Worm (Caenorhabditis elegans) whole organism, L1 larva: Measurements from ENCODE around the gene elo-3.

Source experiments
- C04F5.9 ChIP-seq: sonication (generic microtip); optimal IDR thresholded peaks from 2 replicates; lab custom pipeline; 2016; ENCODE audit warnings: missing genetic modification characterization, missing compliant biosample characterization
- C16A3.4 ChIP-seq: fragments of 150-350 bp; optimal IDR thresholded peaks from 2 replicates; lab custom pipeline; 2014; ENCODE audit warnings: missing biosample characterization, missing genetic modification characterization
- C34B4.2 ChIP-seq: sonication (generic microtip); optimal IDR thresholded peaks from 2 replicates; lab custom pipeline; 2017; ENCODE audit warnings: mild to moderate bottlenecking, missing genetic modification characterization, missing compliant biosample characterization
- F16B12.6 ChIP-seq: fragments of 150-350 bp; optimal IDR thresholded peaks from 2 replicates; lab custom pipeline; 2014; ENCODE audit warnings: missing biosample characterization, missing genetic modification characterization
- Y116A8C.19 ChIP-seq: sonication (generic microtip); optimal IDR thresholded peaks from 2 replicates; lab custom pipeline; 2016; ENCODE audit warnings: missing compliant biosample characterization, missing genetic modification characterization, borderline replicate concordance
- ama-1 ChIP-seq: fragments of 150-350 bp; optimal IDR thresholded peaks from 2 replicates; lab custom pipeline; 2014
- blmp-1 ChIP-seq: fragments of 150-350 bp; optimal IDR thresholded peaks from 2 replicates; lab custom pipeline; 2014; ENCODE audit warnings: missing biosample characterization, missing genetic modification characterization
- ceh-63 ChIP-seq: fragments of 200-800 bp; sonication (Bioruptor generic); optimal IDR thresholded peaks from 2 replicates; lab custom pipeline; 2018; ENCODE audit warnings: mild to moderate bottlenecking, missing genetic modification characterization, missing compliant biosample characterization
- ceh-82 ChIP-seq, 3 experiments: fragments of 150-350 bp in 1 of 3; sonication (generic microtip) in 2 of 3; optimal IDR thresholded peaks; 2 replicates each; lab custom pipeline; 2014 to 2017; ENCODE audit warnings: missing biosample characterization in 3 of 3, missing genetic modification characterization in 3 of 3
- ceh-90 ChIP-seq: sonication (generic microtip); optimal IDR thresholded peaks from 2 replicates; lab custom pipeline; 2016; ENCODE audit warnings: missing genetic modification characterization, missing compliant biosample characterization
- ces-1 ChIP-seq: fragments of 150-350 bp; optimal IDR thresholded peaks from 2 replicates; lab custom pipeline; 2014; ENCODE audit warnings: missing biosample characterization, missing genetic modification reagents, missing genetic modification characterization
- dpl-1 ChIP-seq, 3 experiments: fragments of 150-350 bp in 2 of 3; sonication (generic microtip) in 1 of 3; optimal IDR thresholded peaks; 2 replicates each; lab custom pipeline; 2014 to 2017; ENCODE audit warnings: missing biosample characterization in 3 of 3, missing genetic modification characterization in 3 of 3, missing genetic modification reagents in 3 of 3
- efl-1 ChIP-seq, 4 experiments: fragments of 150-350 bp; optimal IDR thresholded peaks in 3 of 4; peaks in 1 of 4; 1 replicate in 1 of 4; 2 replicates in 3 of 4; lab custom pipeline; 2014; ENCODE audit warnings: missing biosample characterization in 2 of 4, missing genetic modification characterization in 2 of 4, missing genetic modification reagents in 2 of 4
- efl-3 ChIP-seq: fragments of 200-800 bp; sonication (Bioruptor generic); optimal IDR thresholded peaks from 2 replicates; lab custom pipeline; 2018; ENCODE audit warnings: mild to moderate bottlenecking, missing genetic modification characterization, missing compliant biosample characterization
- egl-13 ChIP-seq: sonication (generic microtip); optimal IDR thresholded peaks from 2 replicates; lab custom pipeline; 2016; ENCODE audit warnings: missing genotype, missing genetic modification reagents, missing genetic modification characterization, missing compliant biosample characterization
- fkh-10 ChIP-seq: sonication (generic microtip); optimal IDR thresholded peaks from 2 replicates; lab custom pipeline; 2017; ENCODE audit warnings: missing biosample characterization, missing genetic modification reagents, missing genetic modification characterization
- fkh-4 ChIP-seq: sonication (generic microtip); optimal IDR thresholded peaks from 2 replicates; lab custom pipeline; 2016; ENCODE audit warnings: missing compliant biosample characterization, missing genetic modification characterization, borderline replicate concordance
- fkh-8 ChIP-seq: sonication (generic microtip); optimal IDR thresholded peaks from 2 replicates; lab custom pipeline; 2016; ENCODE audit warnings: mild to moderate bottlenecking, missing genetic modification characterization, missing compliant biosample characterization
- hlh-17 ChIP-seq: fragments of 200-800 bp; sonication (Bioruptor generic); optimal IDR thresholded peaks from 2 replicates; lab custom pipeline; 2018; ENCODE audit warnings: missing genetic modification characterization, mild to moderate bottlenecking, missing compliant biosample characterization, moderate library complexity, borderline replicate concordance
- lin-13 ChIP-seq: fragments of 150-350 bp; optimal IDR thresholded peaks from 2 replicates; lab custom pipeline; 2014; ENCODE audit warnings: missing biosample characterization, missing genetic modification reagents, missing genetic modification characterization
- lin-35 ChIP-seq, 2 experiments: fragments of 150-350 bp; optimal IDR thresholded peaks; 2 replicates each; lab custom pipeline; 2014; ENCODE audit warnings: missing biosample characterization in 2 of 2, missing genetic modification characterization in 2 of 2, missing genetic modification reagents in 2 of 2
- lin-39 ChIP-seq: fragments of 150-350 bp; optimal IDR thresholded peaks from 2 replicates; lab custom pipeline; 2014; ENCODE audit warnings: missing biosample characterization, missing genetic modification reagents, missing genetic modification characterization
- lsy-2 ChIP-seq, 2 experiments: fragments of 150-350 bp; optimal IDR thresholded peaks; 2 replicates each; lab custom pipeline; 2014; ENCODE audit warnings: missing biosample characterization in 2 of 2, missing genetic modification characterization in 2 of 2
- mab-9 ChIP-seq: fragments of 200-800 bp; sonication (Bioruptor generic); IDR thresholded peaks from 2 replicates; pipeline ENCODE4 v1.3.6; 2022; ENCODE audit warnings: missing genetic modification reagents, missing genetic modification characterization, missing compliant biosample characterization
- mdl-1 ChIP-seq, 2 experiments: fragments of 150-350 bp; optimal IDR thresholded peaks; 2 replicates each; lab custom pipeline; 2014 to 2017; ENCODE audit warnings: missing biosample characterization in 2 of 2, missing genetic modification characterization in 2 of 2, inconsistent platforms in 1 of 2
- mef-2 ChIP-seq: fragments of 150-350 bp; optimal IDR thresholded peaks from 2 replicates; lab custom pipeline; 2014; ENCODE audit warnings: missing biosample characterization, missing genetic modification characterization
- nhr-19 ChIP-seq: fragments of 200-800 bp; sonication (Bioruptor generic); conservative IDR thresholded peaks from 2 replicates; pipeline ENCODE4 v1.3.6; 2022; ENCODE audit warnings: missing genetic modification characterization, missing compliant biosample characterization
- nhr-47 ChIP-seq: sonication (generic microtip); optimal IDR thresholded peaks from 2 replicates; lab custom pipeline; 2016; ENCODE audit warnings: mild to moderate bottlenecking, missing genetic modification characterization, moderate library complexity, missing compliant biosample characterization
- nhr-71 ChIP-seq: sonication (generic microtip); optimal IDR thresholded peaks from 2 replicates; lab custom pipeline; 2016; ENCODE audit warnings: mild to moderate bottlenecking, missing genetic modification characterization, moderate library complexity, missing compliant biosample characterization
- nhr-77 ChIP-seq: fragments of 150-350 bp; optimal IDR thresholded peaks from 2 replicates; lab custom pipeline; 2014; ENCODE audit warnings: missing biosample characterization, missing genetic modification characterization
- nhr-84 ChIP-seq: sonication (generic microtip); optimal IDR thresholded peaks from 2 replicates; lab custom pipeline; 2017; ENCODE audit warnings: missing biosample characterization, missing genetic modification characterization
- skn-1 ChIP-seq: fragments of 150-350 bp; optimal IDR thresholded peaks from 2 replicates; lab custom pipeline; 2014; ENCODE audit warnings: missing biosample characterization, missing genetic modification characterization
- sox-4 ChIP-seq: sonication (generic microtip); optimal IDR thresholded peaks from 2 replicates; lab custom pipeline; 2016; ENCODE audit warnings: missing genetic modification characterization, missing compliant biosample characterization
- sptf-1 ChIP-seq: fragments of 150-350 bp; optimal IDR thresholded peaks from 2 replicates; lab custom pipeline; 2014; ENCODE audit warnings: missing biosample characterization, missing genetic modification characterization
- unc-62 ChIP-seq: fragments of 150-350 bp; optimal IDR thresholded peaks from 2 replicates; lab custom pipeline; 2014; ENCODE audit warnings: missing biosample characterization, missing genetic modification reagents, missing genetic modification characterization
- unc-86 ChIP-seq: sonication (generic microtip); optimal IDR thresholded peaks from 2 replicates; lab custom pipeline; 2016; ENCODE audit warnings: missing genetic modification characterization, missing compliant biosample characterization
- unc-98 ChIP-seq: fragments of 200-800 bp; sonication (Bioruptor generic); IDR thresholded peaks from 2 replicates; pipeline ENCODE4 v1.3.6; 2022; ENCODE audit warnings: missing genetic modification characterization, missing compliant biosample characterization
- zag-1 ChIP-seq: fragments of 150-350 bp; optimal IDR thresholded peaks from 2 replicates; lab custom pipeline; 2014; ENCODE audit warnings: missing biosample characterization, missing genetic modification characterization
- ztf-4 ChIP-seq: fragments of 150-350 bp; optimal IDR thresholded peaks from 2 replicates; lab custom pipeline; 2014; ENCODE audit warnings: missing biosample characterization, missing genetic modification characterization

The elo-3 gene

ce11 chrIV:7205969-7206368 lies 31.5 kb upstream of the elo-3 start, which contains the start of gene kcc-1:
Gene kcc-1 (plus strand): TSS chrIV:7206269.
- TF ChIP-seq fkh-10 (GFP tag; lab: Kevin White, UChicago) = no peak
- TF ChIP-seq skn-1 (tag; lab: Kevin White, UChicago) = no peak
- TF ChIP-seq hlh-17 (GFP tag; lab: Kevin White, UChicago) = no peak
- no peak for TF ChIP-seq F16B12.6 (tag; lab: Kevin White, UChicago)
- TF ChIP-seq efl-3 (GFP tag; lab: Kevin White, UChicago) = no peak
- no peak for TF ChIP-seq unc-62 (GFP tag; lab: Kevin White, UChicago)
- TF ChIP-seq ceh-82 (tag; optimal IDR thresholded peaks at IDR 0.05; lab: Kevin White, UChicago) = no peak
- no peak for TF ChIP-seq lin-39 (tag; lab: Kevin White, UChicago)
- no peak for TF ChIP-seq nhr-71 (tag; lab: Kevin White, UChicago)
- TF ChIP-seq sox-4 = no peak
- TF ChIP-seq Y116A8C.19 (tag; lab: Kevin White, UChicago) = no peak
- no peak for TF ChIP-seq C34B4.2 (tag; lab: Kevin White, UChicago)
- no peak for TF ChIP-seq ceh-63 (GFP tag; lab: Kevin White, UChicago)

- TF ChIP-seq C16A3.4 (tag; lab: Kevin White, UChicago) = no peak
- TF ChIP-seq lin-13 (GFP tag; lab: Kevin White, UChicago) = no peak
- TF ChIP-seq blmp-1 (tag; lab: Kevin White, UChicago) = peak; percentile 90
- TF ChIP-seq sox-4 = no peak
- no peak for TF ChIP-seq fkh-4 (tag; lab: Kevin White, UChicago)
- TF ChIP-seq nhr-77 (tag; lab: Kevin White, UChicago) = no peak
- no peak for TF ChIP-seq nhr-19 (GFP tag; lab: Robert Waterston, UW)
- no peak for TF ChIP-seq mef-2 (tag; lab: Kevin White, UChicago)
- TF ChIP-seq efl-1 (optimal IDR thresholded peaks at IDR 0.05; lab: Kevin White, UChicago) = no peak
- TF ChIP-seq efl-1 (GFP tag; optimal IDR thresholded peaks at IDR 0.05 in 1 of 2; lab: Kevin White, UChicago) = peak in 1 of 2 experiments; percentile 43
- TF ChIP-seq zag-1 (tag; lab: Kevin White, UChicago) = no peak
Measured at ce11 chrIV:7208961-7209360, 28.6 kb upstream of the elo-3 start.

- TF ChIP-seq lsy-2 (tag; optimal IDR thresholded peaks at IDR 0.05; lab: Kevin White, UChicago) (no peak), nhr-47 (tag; lab: Kevin White, UChicago) (no peak), ztf-4 (tag; lab: Kevin White, UChicago) (no peak), blmp-1 (tag; lab: Kevin White, UChicago) (no peak), fkh-8 (no peak), nhr-77 (tag; lab: Kevin White, UChicago) (no peak), nhr-84 (tag; lab: Kevin White, UChicago) (no peak), unc-98 (GFP tag; lab: Robert Waterston, UW) (no peak), nhr-19 (GFP tag; lab: Robert Waterston, UW) (no peak), sox-4 (no peak), C04F5.9 (tag; lab: Kevin White, UChicago) (no peak), ces-1 (GFP tag; lab: Kevin White, UChicago) (no peak), mab-9 (GFP tag; lab: Robert Waterston, UW) (no peak), ceh-90 (tag; lab: Kevin White, UChicago) (no peak), lin-13 (GFP tag; lab: Kevin White, UChicago) (no peak), mdl-1 (tag; optimal IDR thresholded peaks at IDR 0.05; lab: Kevin White, UChicago) (no peak), unc-86 (no peak), sptf-1 (tag; lab: Kevin White, UChicago) (no peak)
Measured at ce11 chrIV:7211313-7211712, 26.2 kb upstream of the elo-3 start.

ce11 chrIV:7212769-7213168 lies 24.7 kb upstream of the elo-3 start:
- TF ChIP-seq egl-13 (tag; lab: Kevin White, UChicago) = no peak
- no peak for TF ChIP-seq ama-1 (lab: Kevin White, UChicago)
- peak in 1 of 2 experiments; percentile 14 for TF ChIP-seq lin-35 (GFP tag; optimal IDR thresholded peaks at IDR 0.05; lab: Kevin White, UChicago)
- no peak for TF ChIP-seq dpl-1 (GFP tag; optimal IDR thresholded peaks at IDR 0.05; lab: Kevin White, UChicago)
- TF ChIP-seq F16B12.6 (tag; lab: Kevin White, UChicago) = no peak
- TF ChIP-seq sptf-1 (tag; lab: Kevin White, UChicago) = no peak
